Worm (Caenorhabditis elegans) whole organism, late embryonic: ENCODE measurements around the gene B0198.2.

Experiments used
- ahr-1 ChIP-seq: sonication (generic microtip); optimal IDR thresholded peaks from 2 replicates; lab custom pipeline; 2016; ENCODE audit warnings: missing genetic modification characterization, missing compliant biosample characterization
- elt-2 ChIP-seq: sonication (generic microtip); optimal IDR thresholded peaks from 2 replicates; lab custom pipeline; 2016; ENCODE audit warnings: missing genetic modification reagents, missing genetic modification characterization, missing compliant biosample characterization
- fkh-6 ChIP-seq: sonication (generic microtip); optimal IDR thresholded peaks from 2 replicates; lab custom pipeline; 2016; ENCODE audit warnings: missing genetic modification characterization, missing compliant biosample characterization
- nhr-11 ChIP-seq: fragments of 150-350 bp; optimal IDR thresholded peaks from 2 replicates; lab custom pipeline; 2014; ENCODE audit warnings: missing biosample characterization, missing genetic modification characterization
- pha-4 ChIP-seq: fragments of 150-350 bp; optimal IDR thresholded peaks from 2 replicates; lab custom pipeline; 2018; ENCODE audit warnings: missing biosample characterization, missing genetic modification reagents, missing genetic modification characterization
- unc-86 ChIP-seq: sonication (generic microtip); optimal IDR thresholded peaks from 2 replicates; lab custom pipeline; 2016; ENCODE audit warnings: missing genetic modification characterization, missing compliant biosample characterization

- TF ChIP-seq nhr-11, result no peak
- TF ChIP-seq ahr-1 (tag; lab: Kevin White, UChicago), result no peak
- no peak for TF ChIP-seq fkh-6 (tag; lab: Kevin White, UChicago)
- TF ChIP-seq elt-2 (tag; lab: Kevin White, UChicago), result no peak
- no peak for TF ChIP-seq pha-4 (tag; lab: Kevin White, UChicago)
- no peak for TF ChIP-seq unc-86 (tag; lab: Kevin White, UChicago)
Observed at ce11 chrX:12080581-12081162, 55.1 kb downstream of the B0198.2 start.
